Fruit fly (Drosophila melanogaster): ENCODE data around the gene CG18259.

Gene CG18259

DNA sequence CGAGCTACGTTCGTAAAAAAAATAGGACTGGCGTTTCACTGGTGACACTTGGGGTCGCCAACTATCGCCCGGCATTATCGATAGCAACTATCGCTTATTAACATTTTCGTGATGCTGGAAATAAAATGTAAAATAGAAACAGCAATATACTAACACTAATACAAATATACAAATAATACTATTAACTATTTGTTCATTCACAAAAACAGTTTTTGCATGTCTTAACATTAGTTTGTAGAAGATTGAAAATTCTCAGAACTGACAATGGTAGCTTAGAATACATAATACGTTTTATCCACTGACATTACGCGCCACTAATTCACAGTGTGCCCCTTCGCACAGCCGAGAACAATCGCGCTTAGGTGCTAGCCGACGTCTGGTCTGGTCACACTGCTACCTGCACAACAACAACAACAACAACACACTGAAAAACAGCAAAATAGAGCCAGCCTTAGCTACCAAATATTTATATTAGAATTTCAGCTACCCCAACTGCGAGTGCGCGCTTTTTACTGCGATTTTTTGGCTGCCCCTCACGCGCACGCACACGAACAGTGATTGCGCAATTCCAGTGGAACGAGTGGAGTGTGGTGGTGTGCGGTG lies 5.0 kb upstream of the CG18259 start, which contains the start of the genes CG6961 and S6KL (continued):
- TF ChIP-seq tap (tag; optimal IDR thresholded peaks at IDR 0.05), result no peak
- TF ChIP-seq NFAT (GFP tag; IDR thresholded peaks at IDR 0.05), result no peak
- TF ChIP-seq CG4820 (GFP tag; optimal IDR thresholded peaks at IDR 0.05), result no peak
- no peak for TF ChIP-seq peb (GFP tag; IDR thresholded peaks at IDR 0.05)
- TF ChIP-seq luna (GFP tag; optimal IDR thresholded peaks at IDR 0.05), result no peak
- no peak for TF ChIP-seq aop (GFP tag; IDR thresholded peaks at IDR 0.05)
- no peak for TF ChIP-seq rib (GFP tag; IDR thresholded peaks at IDR 0.05)
- TF ChIP-seq Gsc (GFP tag; IDR thresholded peaks at IDR 0.05), result no peak
- TF ChIP-seq bcd (GFP tag; optimal IDR thresholded peaks at IDR 0.05), result no peak
- TF ChIP-seq Blimp-1 (GFP tag; optimal IDR thresholded peaks at IDR 0.05), result no peak
- TF ChIP-seq h (optimal IDR thresholded peaks at IDR 0.05), result no peak
- TF ChIP-seq CG17385 (GFP tag; optimal IDR thresholded peaks at IDR 0.05), result no peak
- peak; percentile 83 for TF ChIP-seq MESR4 (GFP tag; optimal IDR thresholded peaks at IDR 0.05)
- TF ChIP-seq hb (GFP tag; IDR thresholded peaks at IDR 0.05; ENCODE audit: partially characterized antibody), result peak; percentile 60; the same call in 1 of the 3 replicates
- peak in 1 of 2 experiments; percentile 97 for TF ChIP-seq Pdp1 (GFP tag; optimal IDR thresholded peaks at IDR 0.05)
- no peak for TF ChIP-seq ken (GFP tag; IDR thresholded peaks at IDR 0.05)
- peak; percentile 64 for TF ChIP-seq CG6791 (GFP tag; IDR thresholded peaks at IDR 0.05; ENCODE audit: partially characterized antibody)
- no peak for TF ChIP-seq CG6254 (GFP tag; optimal IDR thresholded peaks at IDR 0.05)
- peak; percentile 57 for TF ChIP-seq Dref (GFP tag; IDR thresholded peaks at IDR 0.05)
- no peak for TF ChIP-seq tll (GFP tag; optimal IDR thresholded peaks at IDR 0.05)
- TF ChIP-seq nmo (GFP tag; optimal IDR thresholded peaks at IDR 0.05), result peak; percentile 60
- no peak for TF ChIP-seq CG3163 (GFP tag; optimal IDR thresholded peaks at IDR 0.05)
- peak; percentile 79 for TF ChIP-seq CG13287 (GFP tag; IDR thresholded peaks at IDR 0.05; ENCODE audit: partially characterized antibody)
- no peak for TF ChIP-seq CG12299 (tag; optimal IDR thresholded peaks at IDR 0.05)
- TF ChIP-seq CG10543 (GFP tag; optimal IDR thresholded peaks at IDR 0.05), result peak; percentile 22
- TF ChIP-seq bsh (GFP tag; optimal IDR thresholded peaks at IDR 0.05), result no peak
- 0 out of 2 replicates have a peak, but pooled peaks have one; percentile 34 for TF ChIP-seq CG1024 (GFP tag; IDR thresholded peaks at IDR 0.05)
- no peak for TF ChIP-seq Mad (GFP tag; optimal IDR thresholded peaks at IDR 0.05)
- no peak for TF ChIP-seq CG5245 (GFP tag; optimal IDR thresholded peaks at IDR 0.05)
- TF ChIP-seq Poxn (GFP tag; IDR thresholded peaks at IDR 0.05), result no peak
- TF ChIP-seq Hr3 (GFP tag; optimal IDR thresholded peaks at IDR 0.05), result no peak
- TF ChIP-seq CG13775 (GFP tag; optimal IDR thresholded peaks at IDR 0.05), result peak; percentile 19
- TF ChIP-seq stwl (tag; optimal IDR thresholded peaks at IDR 0.05), result peak; percentile 33
- no peak for TF ChIP-seq CG8290 (GFP tag; optimal IDR thresholded peaks at IDR 0.05)
- peak in 1 of 2 experiments; percentile 1 for TF ChIP-seq CG8290 (tag; optimal IDR thresholded peaks at IDR 0.05)
- no peak for TF ChIP-seq CG2889 (GFP tag; IDR thresholded peaks at IDR 0.05)
- no peak for TF ChIP-seq Antp (GFP tag; optimal IDR thresholded peaks at IDR 0.05)
- peak; percentile 62 for TF ChIP-seq CG17186 (GFP tag; optimal IDR thresholded peaks at IDR 0.05)
- no peak for TF ChIP-seq ase (GFP tag; IDR thresholded peaks at IDR 0.05)
- TF ChIP-seq Hand (GFP tag; optimal IDR thresholded peaks at IDR 0.05), result no peak
- TF ChIP-seq CG17912 (GFP tag; optimal IDR thresholded peaks at IDR 0.05), result no peak
- no peak for TF ChIP-seq CG15601 (tag; optimal IDR thresholded peaks at IDR 0.05)
- TF ChIP-seq HLH4C (GFP tag; IDR thresholded peaks at IDR 0.05; ENCODE audit: partially characterized antibody), result peak; percentile 65; the same call in 2 of the 3 replicates
- no peak for TF ChIP-seq CHES-1-like (GFP tag; optimal IDR thresholded peaks at IDR 0.05)
- TF ChIP-seq Ssrp (tag; optimal IDR thresholded peaks at IDR 0.05), result no peak
- TF ChIP-seq ERR (GFP tag; optimal IDR thresholded peaks at IDR 0.05), result no peak
- no peak for TF ChIP-seq Oaz (GFP tag; IDR thresholded peaks at IDR 0.05)
- TF ChIP-seq lilli (GFP tag; optimal IDR thresholded peaks at IDR 0.05), result peak; percentile 14
- no peak for TF ChIP-seq ATbp (GFP tag; optimal IDR thresholded peaks at IDR 0.05)
- TF ChIP-seq repo (GFP tag; optimal IDR thresholded peaks at IDR 0.05), result no peak
- TF ChIP-seq CG32767 (GFP tag; IDR thresholded peaks at IDR 0.05), result no peak

Data from whole organism, embryonic.